Worm (Caenorhabditis elegans) whole organism, L4 larva: ENCODE measurements around the gene F38A5.6.

ENCODE experiments used
- F10B5.3 ChIP-seq: sonication (generic microtip); optimal IDR thresholded peaks from 2 replicates; lab custom pipeline; 2016; ENCODE audit warnings: mild to moderate bottlenecking, missing genetic modification characterization, missing compliant biosample characterization
- T20F7.1 ChIP-seq: fragments of 200-800 bp; sonication (Bioruptor generic); optimal IDR thresholded peaks from 2 replicates; lab custom pipeline; 2018; ENCODE audit warnings: mild to moderate bottlenecking, missing genetic modification characterization, missing compliant biosample characterization
- Y105C5A.15 ChIP-seq: fragments of 200-800 bp; sonication (Bioruptor generic); IDR thresholded peaks from 2 replicates; pipeline ENCODE4 v1.3.6; 2022; ENCODE audit warnings: missing genetic modification characterization, missing compliant biosample characterization
- ZK337.2 ChIP-seq: fragments of 200-800 bp; sonication (Bioruptor generic); IDR thresholded peaks from 2 replicates; pipeline ENCODE4 v1.3.6; 2022; ENCODE audit warnings: missing genetic modification reagents, missing genetic modification characterization, missing compliant biosample characterization
- aha-1 ChIP-seq: fragments of 150-350 bp; peaks from one replicate; lab custom pipeline; 2014; ENCODE audit warnings: missing biosample characterization, missing genetic modification characterization
- ceh-20 ChIP-seq: fragments of 200-800 bp; sonication (Bioruptor generic); IDR thresholded peaks from 2 replicates; pipeline ENCODE4 v1.3.6; 2022; ENCODE audit warnings: missing genetic modification reagents, missing genetic modification characterization, missing compliant biosample characterization
- daf-16 ChIP-seq, 3 experiments: sonication (generic microtip); optimal IDR thresholded peaks; 2 replicates each; lab custom pipeline; 2016 to 2017; ENCODE audit warnings: missing genetic modification characterization in 3 of 3, missing genetic modification reagents in 3 of 3, mild to moderate bottlenecking in 2 of 3, missing compliant biosample characterization in 2 of 3, missing biosample characterization in 1 of 3, moderate library complexity in 1 of 3
- dpl-1 ChIP-seq: fragments of 150-350 bp; optimal IDR thresholded peaks from 2 replicates; lab custom pipeline; 2014; ENCODE audit warnings: missing biosample characterization, missing genetic modification reagents, missing genetic modification characterization
- dve-1 ChIP-seq: sonication (generic microtip); optimal IDR thresholded peaks from 2 replicates; lab custom pipeline; 2017; ENCODE audit warnings: antibody characterized with exemption, mild to moderate bottlenecking, missing genetic modification characterization, missing compliant biosample characterization; ENCODE audit not compliant: insufficient read depth
- egl-27 ChIP-seq: sonication (generic microtip); optimal IDR thresholded peaks from 3 replicates; lab custom pipeline; 2017; ENCODE audit warnings: missing biosample characterization, missing genetic modification reagents, missing genetic modification characterization
- egl-43 ChIP-seq: fragments of 200-800 bp; sonication (Bioruptor generic); IDR thresholded peaks from 2 replicates; pipeline ENCODE4 v1.3.6; 2022; ENCODE audit warnings: missing genetic modification reagents, missing genetic modification characterization, missing compliant biosample characterization
- fos-1 ChIP-seq: fragments of 150-350 bp; optimal IDR thresholded peaks from 2 replicates; lab custom pipeline; 2014; ENCODE audit warnings: missing biosample characterization, missing genetic modification characterization
- hlh-11 ChIP-seq: fragments of 200-800 bp; sonication (Bioruptor generic); optimal IDR thresholded peaks from 2 replicates; lab custom pipeline; 2018; ENCODE audit warnings: mild to moderate bottlenecking, missing genetic modification characterization, missing compliant biosample characterization
- hmg-1.1 ChIP-seq: fragments of 200-800 bp; sonication (Bioruptor generic); IDR thresholded peaks from 2 replicates; pipeline ENCODE4 v1.3.6; 2022; ENCODE audit warnings: missing genetic modification reagents, missing genetic modification characterization, missing compliant biosample characterization
- jun-1 ChIP-seq: fragments of 150-350 bp; optimal IDR thresholded peaks from 2 replicates; lab custom pipeline; 2014; ENCODE audit warnings: missing biosample characterization, missing genetic modification reagents, missing genetic modification characterization
- lin-1 ChIP-seq: fragments of 200-800 bp; sonication (Bioruptor generic); IDR thresholded peaks from 2 replicates; pipeline ENCODE4 v1.3.6; 2022; ENCODE audit warnings: missing genetic modification reagents, missing genetic modification characterization, missing compliant biosample characterization
- lin-15B ChIP-seq: fragments of 150-350 bp; sonication (generic microtip); optimal IDR thresholded peaks from 3 replicates; lab custom pipeline; 2014; ENCODE audit warnings: missing biosample characterization, missing genetic modification characterization
- lin-29 ChIP-seq: fragments of 200-800 bp; sonication (Bioruptor generic); IDR thresholded peaks from 2 replicates; pipeline ENCODE4 v1.3.6; 2022; ENCODE audit warnings: missing genetic modification reagents, missing genetic modification characterization, missing compliant biosample characterization
- lin-38 ChIP-seq: fragments of 200-800 bp; sonication (Bioruptor generic); IDR thresholded peaks from 2 replicates; pipeline ENCODE4 v1.3.6; 2022; ENCODE audit warnings: missing genetic modification reagents, missing genetic modification characterization, missing compliant biosample characterization
- lir-3 ChIP-seq: sonication (generic microtip); optimal IDR thresholded peaks from 2 replicates; lab custom pipeline; 2016; ENCODE audit warnings: mild to moderate bottlenecking, missing genetic modification characterization, missing compliant biosample characterization
- lsy-2 ChIP-seq, 2 experiments: fragments of 150-350 bp in 1 of 2; sonication (generic microtip) in 1 of 2; optimal IDR thresholded peaks; 2 replicates each; lab custom pipeline; 2014 to 2017; ENCODE audit warnings: missing biosample characterization in 2 of 2, missing genetic modification characterization in 2 of 2
- madf-5 ChIP-seq, 2 experiments: fragments of 200-800 bp; sonication (Bioruptor generic); IDR thresholded peaks; 2 replicates each; pipeline ENCODE4 v1.3.6; 2022; ENCODE audit warnings: missing compliant biosample characterization in 2 of 2, missing genetic modification characterization in 2 of 2
- madf-9 ChIP-seq: fragments of 200-800 bp; sonication (Bioruptor generic); conservative IDR thresholded peaks from 2 replicates; pipeline ENCODE4 v1.3.6; 2022; ENCODE audit warnings: missing genetic modification reagents, missing genetic modification characterization, missing compliant biosample characterization
- mdl-1 ChIP-seq, 2 experiments: fragments of 150-350 bp in 1 of 2; sonication (generic microtip) in 1 of 2; optimal IDR thresholded peaks; 2 replicates each; lab custom pipeline; 2014 to 2017; ENCODE audit warnings: missing biosample characterization in 2 of 2, missing genetic modification characterization in 2 of 2
- mes-2 ChIP-seq: sonication (generic microtip); optimal IDR thresholded peaks from 2 replicates; lab custom pipeline; 2016; ENCODE audit warnings: missing genotype, mild to moderate bottlenecking, missing genetic modification characterization, missing compliant biosample characterization; ENCODE audit not compliant: poor library complexity, severe bottlenecking
- nhr-102 ChIP-seq: sonication (generic microtip); optimal IDR thresholded peaks from 2 replicates; lab custom pipeline; 2016; ENCODE audit warnings: mild to moderate bottlenecking, missing genetic modification characterization, moderate library complexity, missing compliant biosample characterization
- nhr-11 ChIP-seq: fragments of 150-350 bp; optimal IDR thresholded peaks from 2 replicates; lab custom pipeline; 2014; ENCODE audit warnings: missing biosample characterization, missing genetic modification characterization
- nhr-28 ChIP-seq: fragments of 150-350 bp; optimal IDR thresholded peaks from 2 replicates; lab custom pipeline; 2014; ENCODE audit warnings: missing biosample characterization, missing genetic modification characterization
- nhr-41 ChIP-seq: fragments of 200-800 bp; sonication (Bioruptor generic); IDR thresholded peaks from 2 replicates; pipeline ENCODE4 v1.3.6; 2022; ENCODE audit warnings: missing genetic modification reagents, missing genetic modification characterization, missing compliant biosample characterization
- nhr-42 ChIP-seq: fragments of 200-800 bp; sonication (Bioruptor generic); IDR thresholded peaks from 2 replicates; pipeline ENCODE4 v1.3.6; 2022; ENCODE audit warnings: missing genetic modification characterization, missing compliant biosample characterization
- nhr-6 ChIP-seq: fragments of 150-350 bp; optimal IDR thresholded peaks from 2 replicates; lab custom pipeline; 2014; ENCODE audit warnings: missing biosample characterization, missing genetic modification characterization
- nhr-77 ChIP-seq: fragments of 150-350 bp; optimal IDR thresholded peaks from 2 replicates; lab custom pipeline; 2014; ENCODE audit warnings: missing biosample characterization, missing genetic modification characterization
- pha-4 ChIP-seq, 2 experiments: fragments of 150-350 bp in 1 of 2; fragments of 200-800 bp in 1 of 2; sonication (Bioruptor generic) in 1 of 2; IDR thresholded peaks in 1 of 2; optimal IDR thresholded peaks in 1 of 2; 2 replicates each; pipeline versions ENCODE4 v1.3.6 to Lab custom; 2014 to 2022; ENCODE audit warnings: missing genetic modification characterization in 2 of 2, missing genetic modification reagents in 2 of 2, missing biosample characterization in 1 of 2, missing compliant biosample characterization in 1 of 2
- php-3 ChIP-seq: fragments of 200-800 bp; sonication (Bioruptor generic); IDR thresholded peaks from 2 replicates; pipeline ENCODE4 v1.3.6; 2022; ENCODE audit warnings: missing genetic modification reagents, missing genetic modification characterization, missing compliant biosample characterization
- pqm-1 ChIP-seq: sonication (generic microtip); optimal IDR thresholded peaks from 2 replicates; lab custom pipeline; 2017; ENCODE audit warnings: missing biosample characterization, missing genetic modification characterization
- rbr-2 ChIP-seq: sonication (generic microtip); optimal IDR thresholded peaks from 2 replicates; lab custom pipeline; 2016; ENCODE audit warnings: missing genotype, missing genetic modification characterization, missing compliant biosample characterization
- saeg-2 ChIP-seq: fragments of 200-800 bp; sonication (Bioruptor generic); IDR thresholded peaks from 2 replicates; pipeline ENCODE4 v1.3.6; 2022; ENCODE audit warnings: missing genetic modification reagents, missing genetic modification characterization, missing compliant biosample characterization
- sdz-12 ChIP-seq: fragments of 200-800 bp; sonication (Bioruptor generic); optimal IDR thresholded peaks from 2 replicates; lab custom pipeline; 2018; ENCODE audit warnings: mild to moderate bottlenecking, missing genetic modification characterization, missing compliant biosample characterization
- snpc-1.2 ChIP-seq: fragments of 200-800 bp; sonication (Bioruptor generic); IDR thresholded peaks from 2 replicates; pipeline ENCODE4 v1.3.6; 2022; ENCODE audit warnings: missing genetic modification reagents, missing genetic modification characterization, missing compliant biosample characterization
- spr-1 ChIP-seq: sonication (generic microtip); optimal IDR thresholded peaks from 2 replicates; lab custom pipeline; 2016; ENCODE audit warnings: mild to moderate bottlenecking, missing genetic modification characterization, missing compliant biosample characterization
- tag-97 ChIP-seq: fragments of 200-800 bp; sonication (Bioruptor generic); IDR thresholded peaks from 2 replicates; pipeline ENCODE4 v1.3.6; 2022; ENCODE audit warnings: missing genetic modification characterization, missing compliant biosample characterization
- unc-62 ChIP-seq, 3 experiments: fragments of 150-350 bp in 1 of 3; sonication (generic microtip); optimal IDR thresholded peaks in 2 of 3; peaks in 1 of 3; 1 replicate in 1 of 3; 2 replicates in 2 of 3; lab custom pipeline; 2014 to 2017; ENCODE audit warnings: missing biosample characterization in 3 of 3, missing genetic modification characterization in 3 of 3, missing genetic modification reagents in 3 of 3, missing genotype in 1 of 3
- zfp-3 ChIP-seq: fragments of 200-800 bp; sonication (Bioruptor generic); conservative IDR thresholded peaks from 2 replicates; pipeline ENCODE4 v1.3.6; 2022; ENCODE audit warnings: missing genetic modification reagents, missing genetic modification characterization, missing compliant biosample characterization
- zip-2 ChIP-seq: fragments of 150-350 bp; optimal IDR thresholded peaks from 2 replicates; lab custom pipeline; 2014; ENCODE audit warnings: missing biosample characterization, missing genetic modification characterization
- ztf-11 ChIP-seq: fragments of 150-350 bp; optimal IDR thresholded peaks from 2 replicates; lab custom pipeline; 2014; ENCODE audit warnings: missing biosample characterization, missing genetic modification characterization

The F38A5.6 gene

DNA sequence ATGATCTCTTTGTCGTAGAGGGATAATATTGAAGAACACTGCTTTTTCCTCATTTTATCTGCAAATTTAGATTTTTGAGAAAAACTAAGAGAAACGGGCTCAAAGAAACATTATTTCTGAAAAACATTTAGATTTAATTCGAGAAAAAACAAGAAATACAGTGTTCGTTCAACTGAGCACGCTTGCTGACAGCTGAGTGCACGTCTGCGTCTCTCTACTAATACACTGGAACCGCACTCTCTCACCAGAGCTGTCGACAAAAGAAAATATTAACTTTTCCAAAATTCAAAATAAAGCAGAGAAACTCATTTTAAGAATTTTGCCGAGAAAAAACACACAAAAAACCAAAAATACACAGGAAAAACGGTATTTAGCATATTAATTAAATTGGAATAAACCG lies 16.1 kb upstream of the F38A5.6 start, which contains the start of gene drh-1:
TSS of gene drh-1 (minus strand) at position 58 of the 400 bp plus-strand sequence.
- TF ChIP-seq dve-1, result peak; percentile 44
- TF ChIP-seq lin-29 (GFP tag; lab: Robert Waterston, UW), result no peak
- TF ChIP-seq daf-16 (GFP tag; optimal IDR thresholded peaks at IDR 0.05; lab: Kevin White, UChicago), result no peak
- TF ChIP-seq daf-16 (tag; optimal IDR thresholded peaks at IDR 0.05; lab: Kevin White, UChicago), result peak; percentile 22
- TF ChIP-seq nhr-41 (GFP tag; lab: Robert Waterston, UW), result no peak
- no peak for TF ChIP-seq lin-1 (GFP tag; lab: Robert Waterston, UW)
- peak; percentile 46 for TF ChIP-seq mes-2
- no peak for TF ChIP-seq hmg-1.1 (GFP tag; lab: Robert Waterston, UW)
- peak in 1 of 2 experiments; percentile 65 for TF ChIP-seq lsy-2 (tag; optimal IDR thresholded peaks at IDR 0.05; lab: Kevin White, UChicago)
- TF ChIP-seq tag-97 (GFP tag; lab: Robert Waterston, UW), result no peak
- no peak for TF ChIP-seq saeg-2 (GFP tag; lab: Robert Waterston, UW)
- peak; percentile 18 for TF ChIP-seq nhr-6 (tag; lab: Kevin White, UChicago)
- no peak for TF ChIP-seq F10B5.3 (tag; lab: Kevin White, UChicago)
- TF ChIP-seq egl-43 (GFP tag; lab: Robert Waterston, UW), result no peak
- TF ChIP-seq php-3 (GFP tag; lab: Robert Waterston, UW), result no peak
- no peak for TF ChIP-seq spr-1 (tag; lab: Kevin White, UChicago)
- TF ChIP-seq ztf-11 (tag; lab: Kevin White, UChicago), result no peak
- no peak for TF ChIP-seq lin-15B (tag; lab: Kevin White, UChicago)
- peak; percentile 68 for TF ChIP-seq lin-38 (GFP tag; lab: Robert Waterston, UW)
- TF ChIP-seq pqm-1 (tag; lab: Kevin White, UChicago), result no peak
- TF ChIP-seq nhr-102 (tag; lab: Kevin White, UChicago), result no peak
- TF ChIP-seq jun-1 (tag; lab: Kevin White, UChicago), result no peak
- no peak for TF ChIP-seq hlh-11 (tag; lab: Kevin White, UChicago)
- TF ChIP-seq nhr-11 (tag; lab: Kevin White, UChicago), result no peak
- peak; percentile 73 for TF ChIP-seq snpc-1.2

DNA sequence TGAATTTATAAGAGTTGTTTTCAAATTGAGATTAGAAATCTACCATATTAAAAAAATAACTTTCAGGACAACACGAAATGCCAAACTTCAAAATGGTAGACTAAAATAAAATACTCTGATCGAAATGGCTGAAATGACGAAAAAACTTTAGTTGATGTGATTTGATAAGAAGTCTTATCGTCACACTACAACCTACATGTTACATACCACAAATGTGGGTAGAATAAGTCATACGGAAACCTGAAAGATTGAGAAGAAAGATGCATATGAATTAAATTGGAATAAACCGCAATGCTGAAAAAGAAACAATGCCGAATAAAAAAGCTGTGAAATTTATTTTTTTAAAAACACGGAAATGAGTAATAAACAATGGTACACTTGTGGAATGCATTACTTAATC lies 9.9 kb upstream of the F38A5.6 start:
- peak in 1 of 2 experiments; percentile 50 for TF ChIP-seq unc-62 (GFP tag; optimal IDR thresholded peaks at IDR 0.05 in 1 of 2; lab: Kevin White, UChicago)
- no peak for TF ChIP-seq unc-62 (tag; optimal IDR thresholded peaks at IDR 0.05; lab: Kevin White, UChicago)
- no peak for TF ChIP-seq rbr-2 (tag; lab: Kevin White, UChicago)
- TF ChIP-seq nhr-28, result peak; percentile 99
- no peak for TF ChIP-seq T20F7.1 (GFP tag; lab: Kevin White, UChicago)
- no peak for TF ChIP-seq dve-1
- TF ChIP-seq dpl-1 (GFP tag; lab: Kevin White, UChicago), result no peak
- TF ChIP-seq fos-1 (tag; lab: Kevin White, UChicago), result no peak
- TF ChIP-seq lin-38 (GFP tag; lab: Robert Waterston, UW), result no peak
- TF ChIP-seq zip-2 (tag; lab: Kevin White, UChicago), result no peak
- no peak for TF ChIP-seq nhr-42
- peak; percentile 18 for TF ChIP-seq pqm-1 (tag; lab: Kevin White, UChicago)
- TF ChIP-seq daf-16 (GFP tag; optimal IDR thresholded peaks at IDR 0.05; lab: Kevin White, UChicago), result no peak
- peak; percentile 3 for TF ChIP-seq daf-16 (tag; optimal IDR thresholded peaks at IDR 0.05; lab: Kevin White, UChicago)
- no peak for TF ChIP-seq Y105C5A.15 (GFP tag; lab: Robert Waterston, UW)
- TF ChIP-seq sdz-12, result no peak
- TF ChIP-seq ceh-20, result no peak
- no peak for TF ChIP-seq ZK337.2 (GFP tag; lab: Robert Waterston, UW)
- TF ChIP-seq nhr-41 (GFP tag; lab: Robert Waterston, UW), result no peak
- no peak for TF ChIP-seq madf-9
- TF ChIP-seq aha-1 (tag; lab: Kevin White, UChicago), result peak; percentile 77
- no peak for TF ChIP-seq egl-27 (tag; lab: Kevin White, UChicago)
- no peak for TF ChIP-seq nhr-77 (tag; lab: Kevin White, UChicago)
- no peak for TF ChIP-seq lin-15B (tag; lab: Kevin White, UChicago)
- TF ChIP-seq lsy-2 (tag; optimal IDR thresholded peaks at IDR 0.05; lab: Kevin White, UChicago), result no peak
- TF ChIP-seq zfp-3, result no peak
- TF ChIP-seq lir-3 (tag; lab: Kevin White, UChicago), result no peak
- TF ChIP-seq mdl-1 (tag; optimal IDR thresholded peaks at IDR 0.05; lab: Kevin White, UChicago), result no peak
- TF ChIP-seq spr-1 (tag; lab: Kevin White, UChicago), result no peak
- no peak for TF ChIP-seq pha-4 (GFP tag; IDR thresholded peaks at IDR 0.05; lab: Robert Waterston, UW)
- TF ChIP-seq pha-4 (tag; optimal IDR thresholded peaks at IDR 0.05; lab: Kevin White, UChicago), result no peak
- no peak for TF ChIP-seq madf-5 (GFP tag; IDR thresholded peaks at IDR 0.05; lab: Robert Waterston, UW)
